Worm (Caenorhabditis elegans) whole organism, L4 larva: ENCODE results near the gene catp-6.

Experiments used
- F10B5.3 ChIP-seq: sonication (generic microtip); optimal IDR thresholded peaks from 2 replicates; lab custom pipeline; 2016; ENCODE audit warnings: mild to moderate bottlenecking, missing genetic modification characterization, missing compliant biosample characterization
- F44E2.7 ChIP-seq: fragments of 200-800 bp; sonication (Bioruptor generic); IDR thresholded peaks from 2 replicates; pipeline ENCODE4 v2.1.2; 2022; ENCODE audit warnings: missing genetic modification characterization, missing compliant biosample characterization
- F49E8.2 ChIP-seq: sonication (generic microtip); optimal IDR thresholded peaks from 2 replicates; lab custom pipeline; 2016; ENCODE audit warnings: missing compliant biosample characterization, mild to moderate bottlenecking, missing genetic modification characterization, borderline replicate concordance
- T20F7.1 ChIP-seq: fragments of 200-800 bp; sonication (Bioruptor generic); optimal IDR thresholded peaks from 2 replicates; lab custom pipeline; 2018; ENCODE audit warnings: mild to moderate bottlenecking, missing genetic modification characterization, missing compliant biosample characterization
- Y48G9A.11 ChIP-seq: fragments of 200-800 bp; sonication (Bioruptor generic); IDR thresholded peaks from 2 replicates; pipeline ENCODE4 v1.3.6; 2022; ENCODE audit warnings: missing genetic modification reagents, missing genetic modification characterization, missing compliant biosample characterization
- Y5F2A.4 ChIP-seq: fragments of 200-800 bp; sonication (Bioruptor generic); optimal IDR thresholded peaks from 2 replicates; lab custom pipeline; 2018; ENCODE audit warnings: mild to moderate bottlenecking, missing genetic modification characterization, missing compliant biosample characterization
- ZK546.5 ChIP-seq, 2 experiments: sonication (generic microtip); optimal IDR thresholded peaks; 2 replicates each; lab custom pipeline; 2017; ENCODE audit warnings: missing biosample characterization in 2 of 2, missing genetic modification characterization in 2 of 2
- aha-1 ChIP-seq: fragments of 150-350 bp; peaks from one replicate; lab custom pipeline; 2014; ENCODE audit warnings: missing biosample characterization, missing genetic modification characterization
- aly-2 ChIP-seq: sonication (generic microtip); optimal IDR thresholded peaks from 2 replicates; lab custom pipeline; 2018; ENCODE audit warnings: missing biosample characterization, missing genetic modification characterization
- arid-1 ChIP-seq: fragments of 200-800 bp; sonication (Bioruptor generic); conservative IDR thresholded peaks from 2 replicates; pipeline ENCODE4 v1.3.6; 2022; ENCODE audit warnings: missing genetic modification reagents, missing genetic modification characterization, missing compliant biosample characterization
- attf-4 ChIP-seq: sonication (generic microtip); optimal IDR thresholded peaks from 3 replicates; lab custom pipeline; 2017; ENCODE audit warnings: missing biosample characterization, missing genetic modification characterization
- ceh-44 ChIP-seq: fragments of 200-800 bp; sonication (Bioruptor generic); IDR thresholded peaks from 2 replicates; pipeline ENCODE4 v1.3.6; 2022; ENCODE audit warnings: missing genetic modification reagents, missing genetic modification characterization, missing compliant biosample characterization
- ceh-62 ChIP-seq: sonication (generic microtip); optimal IDR thresholded peaks from 2 replicates; lab custom pipeline; 2017; ENCODE audit warnings: missing biosample characterization, missing genetic modification characterization
- ces-1 ChIP-seq: fragments of 150-350 bp; sonication (generic microtip); optimal IDR thresholded peaks from 4 replicates; lab custom pipeline; 2014; ENCODE audit warnings: missing biosample characterization, missing genetic modification reagents, missing genetic modification characterization
- daf-12 ChIP-seq: fragments of 150-350 bp; optimal IDR thresholded peaks from 2 replicates; lab custom pipeline; 2014; ENCODE audit warnings: missing biosample characterization, missing genetic modification reagents, missing genetic modification characterization
- dmd-6 ChIP-seq: fragments of 200-800 bp; sonication (Bioruptor generic); IDR thresholded peaks from 2 replicates; pipeline ENCODE4 v1.3.6; 2022; ENCODE audit warnings: missing genetic modification reagents, missing genetic modification characterization, missing compliant biosample characterization
- dmd-9 ChIP-seq: fragments of 200-800 bp; sonication (Bioruptor generic); IDR thresholded peaks from 2 replicates; pipeline ENCODE4 v1.3.6; 2022; ENCODE audit warnings: missing genetic modification reagents, missing genetic modification characterization, missing compliant biosample characterization
- egl-43 ChIP-seq: fragments of 200-800 bp; sonication (Bioruptor generic); IDR thresholded peaks from 2 replicates; pipeline ENCODE4 v1.3.6; 2022; ENCODE audit warnings: missing genetic modification reagents, missing genetic modification characterization, missing compliant biosample characterization
- fos-1 ChIP-seq: fragments of 150-350 bp; optimal IDR thresholded peaks from 2 replicates; lab custom pipeline; 2014; ENCODE audit warnings: missing biosample characterization, missing genetic modification characterization
- hif-1 ChIP-seq, 2 experiments: sonication (generic microtip); optimal IDR thresholded peaks; 2 replicates each; lab custom pipeline; 2016 to 2017; ENCODE audit warnings: missing compliant biosample characterization in 2 of 2, missing genetic modification characterization in 2 of 2, missing genetic modification reagents in 2 of 2, missing genotype in 2 of 2, mild to moderate bottlenecking in 1 of 2
- hlh-11 ChIP-seq: fragments of 200-800 bp; sonication (Bioruptor generic); optimal IDR thresholded peaks from 2 replicates; lab custom pipeline; 2018; ENCODE audit warnings: mild to moderate bottlenecking, missing genetic modification characterization, missing compliant biosample characterization
- lim-7 ChIP-seq: fragments of 200-800 bp; sonication (Bioruptor generic); IDR thresholded peaks from 2 replicates; pipeline ENCODE4 v1.3.6; 2022; ENCODE audit warnings: missing genetic modification characterization, missing compliant biosample characterization
- lin-39 ChIP-seq: fragments of 150-350 bp; optimal IDR thresholded peaks from 2 replicates; lab custom pipeline; 2014; ENCODE audit warnings: missing biosample characterization, missing genetic modification reagents, missing genetic modification characterization
- mdt-29 ChIP-seq: fragments of 200-800 bp; sonication (Bioruptor generic); IDR thresholded peaks from 2 replicates; pipeline ENCODE4 v1.3.6; 2022; ENCODE audit warnings: missing genetic modification reagents, missing genetic modification characterization, missing compliant biosample characterization
- mxl-2 ChIP-seq: fragments of 200-800 bp; sonication (Bioruptor generic); conservative IDR thresholded peaks from 2 replicates; pipeline ENCODE4 v1.3.6; 2022; ENCODE audit warnings: missing genetic modification reagents, missing genetic modification characterization, missing compliant biosample characterization
- nhr-28 ChIP-seq: fragments of 150-350 bp; optimal IDR thresholded peaks from 2 replicates; lab custom pipeline; 2014; ENCODE audit warnings: missing biosample characterization, missing genetic modification characterization
- nhr-41 ChIP-seq: fragments of 200-800 bp; sonication (Bioruptor generic); IDR thresholded peaks from 2 replicates; pipeline ENCODE4 v1.3.6; 2022; ENCODE audit warnings: missing genetic modification reagents, missing genetic modification characterization, missing compliant biosample characterization
- php-3 ChIP-seq: fragments of 200-800 bp; sonication (Bioruptor generic); IDR thresholded peaks from 2 replicates; pipeline ENCODE4 v1.3.6; 2022; ENCODE audit warnings: missing genetic modification reagents, missing genetic modification characterization, missing compliant biosample characterization
- sdz-12 ChIP-seq: fragments of 200-800 bp; sonication (Bioruptor generic); optimal IDR thresholded peaks from 2 replicates; lab custom pipeline; 2018; ENCODE audit warnings: mild to moderate bottlenecking, missing genetic modification characterization, missing compliant biosample characterization
- set-16 ChIP-seq: fragments of 200-800 bp; sonication (Bioruptor generic); IDR thresholded peaks from 2 replicates; pipeline ENCODE4 v1.3.6; 2022; ENCODE audit warnings: missing genetic modification reagents, missing genetic modification characterization, missing compliant biosample characterization
- snpc-1.2 ChIP-seq: fragments of 200-800 bp; sonication (Bioruptor generic); IDR thresholded peaks from 2 replicates; pipeline ENCODE4 v1.3.6; 2022; ENCODE audit warnings: missing genetic modification reagents, missing genetic modification characterization, missing compliant biosample characterization
- tag-97 ChIP-seq: fragments of 200-800 bp; sonication (Bioruptor generic); IDR thresholded peaks from 2 replicates; pipeline ENCODE4 v1.3.6; 2022; ENCODE audit warnings: missing genetic modification characterization, missing compliant biosample characterization
- tra-1 ChIP-seq: fragments of 200-800 bp; sonication (Bioruptor generic); IDR thresholded peaks from 2 replicates; pipeline ENCODE4 v1.3.6; 2022; ENCODE audit warnings: missing genetic modification reagents, missing genetic modification characterization, missing compliant biosample characterization
- unc-62 ChIP-seq, 3 experiments: fragments of 150-350 bp in 1 of 3; sonication (generic microtip); optimal IDR thresholded peaks in 2 of 3; peaks in 1 of 3; 1 replicate in 1 of 3; 2 replicates in 2 of 3; lab custom pipeline; 2014 to 2017; ENCODE audit warnings: missing biosample characterization in 3 of 3, missing genetic modification characterization in 3 of 3, missing genetic modification reagents in 3 of 3, missing genotype in 1 of 3
- vab-7 ChIP-seq: fragments of 200-800 bp; sonication (Bioruptor generic); IDR thresholded peaks from 2 replicates; pipeline ENCODE4 v1.3.6; 2022; ENCODE audit warnings: missing genetic modification reagents, missing genetic modification characterization, missing compliant biosample characterization
- zip-2 ChIP-seq: fragments of 150-350 bp; optimal IDR thresholded peaks from 2 replicates; lab custom pipeline; 2014; ENCODE audit warnings: missing biosample characterization, missing genetic modification characterization
- ztf-11 ChIP-seq: fragments of 150-350 bp; optimal IDR thresholded peaks from 2 replicates; lab custom pipeline; 2014; ENCODE audit warnings: missing biosample characterization, missing genetic modification characterization

catp-6 gene

DNA sequence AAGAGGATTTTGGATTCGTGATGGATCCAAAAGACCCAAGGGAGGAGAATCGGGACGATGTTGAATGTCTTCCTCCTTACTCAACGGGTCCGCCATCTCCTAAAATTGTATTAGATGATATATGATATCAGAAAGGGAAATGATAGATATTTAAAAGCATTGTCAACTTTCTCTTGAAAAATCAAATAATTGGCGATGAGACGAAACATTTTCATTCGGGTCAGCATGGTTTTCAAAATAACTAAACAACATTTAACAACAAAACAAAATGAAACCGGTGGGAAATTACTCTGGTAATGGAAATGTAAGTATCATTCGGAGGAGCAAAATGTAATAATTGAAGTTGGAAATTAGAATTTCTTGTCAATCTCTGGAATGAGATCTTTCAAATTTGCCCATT is 27.9 kb downstream of the catp-6 start, which contains the start of gene pis-1:
Gene pis-1 (minus strand): TSS at position 101 of the 400 bp plus-strand sequence.
- TF ChIP-seq dmd-9 (GFP tag; lab: Robert Waterston, UW) (no peak), aha-1 (tag; lab: Kevin White, UChicago) (no peak), hlh-11 (tag; lab: Kevin White, UChicago) (no peak), F49E8.2 (no peak), tra-1 (GFP tag; lab: Robert Waterston, UW) (no peak), tag-97 (GFP tag; lab: Robert Waterston, UW) (no peak), nhr-41 (GFP tag; lab: Robert Waterston, UW) (no peak), aly-2 (tag; lab: Kevin White, UChicago) (no peak), arid-1 (GFP tag; lab: Robert Waterston, UW) (no peak), Y5F2A.4 (GFP tag; lab: Kevin White, UChicago) (no peak), ces-1 (GFP tag; lab: Kevin White, UChicago) (no peak), attf-4 (tag; lab: Kevin White, UChicago) (no peak)
- TF ChIP-seq, all 104 proteins: peak for 0

DNA sequence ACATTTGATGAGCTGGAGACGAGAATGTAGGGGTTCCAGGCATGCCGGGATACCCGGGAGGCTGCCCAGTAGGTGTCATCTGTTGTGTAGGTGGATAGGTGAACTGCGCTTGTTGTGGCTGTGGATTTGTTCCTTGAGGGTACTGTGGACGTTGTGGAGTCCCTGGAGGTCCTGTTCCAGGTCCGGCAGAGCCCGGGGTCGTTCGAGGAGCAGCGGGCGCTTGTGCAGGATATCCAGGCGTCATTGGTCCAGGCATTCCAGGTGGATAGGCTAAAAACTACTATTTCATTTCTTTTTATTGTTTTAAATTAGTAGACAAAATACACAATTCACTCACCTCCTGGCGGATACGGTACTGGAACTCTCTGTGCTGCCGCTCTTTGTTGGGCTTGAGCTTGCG is 29.1 kb downstream of the catp-6 start:
- TF ChIP-seq mdt-29: no peak
- no peak for TF ChIP-seq ZK546.5 (tag; optimal IDR thresholded peaks at IDR 0.05; lab: Kevin White, UChicago)
- no peak for TF ChIP-seq F10B5.3 (tag; lab: Kevin White, UChicago)
- peak; percentile 65 for TF ChIP-seq set-16 (GFP tag; lab: Robert Waterston, UW)
- no peak for TF ChIP-seq snpc-1.2
- TF ChIP-seq daf-12 (tag; lab: Kevin White, UChicago): no peak
- peak; percentile 52 for TF ChIP-seq aha-1 (tag; lab: Kevin White, UChicago)
- TF ChIP-seq dmd-6 (GFP tag; lab: Robert Waterston, UW): no peak
- no peak for TF ChIP-seq dmd-9 (GFP tag; lab: Robert Waterston, UW)
- TF ChIP-seq T20F7.1 (GFP tag; lab: Kevin White, UChicago): no peak
- no peak for TF ChIP-seq F44E2.7 (GFP tag; lab: Robert Waterston, UW)

DNA sequence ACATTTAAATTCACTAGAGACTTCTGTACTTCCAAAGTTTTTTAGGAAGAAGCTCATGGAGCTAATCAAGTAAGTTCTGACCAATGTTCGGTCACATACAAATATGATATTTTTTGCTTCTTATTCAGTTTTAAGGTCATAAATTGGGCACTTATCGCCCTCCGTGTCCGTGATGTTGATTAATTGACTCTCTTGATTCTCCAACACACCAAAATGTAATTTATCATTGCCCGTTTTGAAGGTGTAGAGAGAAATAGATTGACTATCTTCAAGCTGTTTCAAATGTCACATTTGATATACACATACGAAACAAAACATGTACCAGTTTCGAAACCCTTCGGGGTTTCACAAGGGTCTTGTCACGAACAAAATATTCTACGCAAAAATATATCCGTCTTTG is 33.7 kb downstream of the catp-6 start:
- TF ChIP-seq Y48G9A.11 (no peak), dmd-9 (GFP tag; lab: Robert Waterston, UW) (no peak), hif-1 (tag; optimal IDR thresholded peaks at IDR 0.05; lab: Kevin White, UChicago) (no peak), unc-62 (GFP tag; optimal IDR thresholded peaks at IDR 0.05 in 1 of 2; lab: Kevin White, UChicago) (peak in 1 of 2 experiments; percentile 91), unc-62 (tag; optimal IDR thresholded peaks at IDR 0.05; lab: Kevin White, UChicago) (no peak), nhr-28 (peak; percentile 50), ztf-11 (tag; lab: Kevin White, UChicago) (no peak), lim-7 (GFP tag; lab: Robert Waterston, UW) (no peak), F44E2.7 (GFP tag; lab: Robert Waterston, UW) (no peak)
- TF ChIP-seq, all 104 proteins: peak for 2

DNA sequence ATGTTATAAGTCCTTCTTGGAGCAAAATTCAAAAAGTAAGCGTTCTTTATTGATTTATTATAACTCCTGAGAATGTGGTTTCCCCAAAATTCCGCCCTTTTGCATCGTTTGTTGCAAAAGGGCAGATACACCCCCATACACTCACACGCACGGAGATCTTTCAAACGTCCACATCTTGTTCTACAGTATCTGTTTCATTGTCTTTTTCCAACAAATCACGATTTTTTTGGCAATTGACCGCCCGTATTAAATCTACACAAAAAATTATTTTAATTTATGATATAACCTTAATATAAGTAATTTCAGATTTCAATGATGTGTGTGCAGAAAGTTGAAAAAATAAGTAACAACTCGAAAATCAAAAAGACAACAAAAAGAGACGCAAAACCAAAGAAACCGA is 34.9 kb downstream of the catp-6 start, which contains the start of gene T13F2.4:
Gene T13F2.4 (plus strand): TSS at position 301 of the 400 bp plus-strand sequence.
- TF ChIP-seq vab-7 (GFP tag; lab: Robert Waterston, UW) (no peak), ztf-11 (tag; lab: Kevin White, UChicago) (no peak), ceh-44 (no peak), mxl-2 (GFP tag; lab: Robert Waterston, UW) (no peak), dmd-6 (GFP tag; lab: Robert Waterston, UW) (no peak), F10B5.3 (tag; lab: Kevin White, UChicago) (no peak), egl-43 (GFP tag; lab: Robert Waterston, UW) (no peak), php-3 (GFP tag; lab: Robert Waterston, UW) (no peak), Y5F2A.4 (GFP tag; lab: Kevin White, UChicago) (no peak)
- TF ChIP-seq, all 104 proteins: peak for 0

DNA sequence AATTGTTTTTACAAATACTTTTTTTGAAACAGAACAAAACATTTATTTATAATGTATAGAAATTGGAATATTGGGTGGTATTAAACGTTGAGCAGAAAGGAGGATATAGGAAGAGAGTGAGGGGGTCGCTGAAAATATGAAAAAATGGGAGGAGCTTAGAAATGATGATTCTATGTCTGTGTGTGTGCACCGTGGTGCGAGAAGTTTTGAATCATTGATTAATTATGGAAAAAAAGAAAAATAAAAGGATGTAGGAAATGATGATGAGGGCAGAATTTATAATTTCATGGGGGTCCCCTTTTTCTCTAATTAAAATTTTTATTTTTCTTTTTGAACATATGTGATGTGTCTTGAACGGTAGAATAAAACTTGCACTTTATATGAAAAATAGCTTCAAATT is 39.7 kb downstream of the catp-6 start, which contains the start of gene sre-4:
Gene sre-4 (minus strand): TSS at position 101 of the 400 bp plus-strand sequence.
- TF ChIP-seq zip-2 (no peak), lin-39 (tag; lab: Kevin White, UChicago) (no peak), ceh-62 (tag; lab: Kevin White, UChicago) (no peak), fos-1 (tag; lab: Kevin White, UChicago) (no peak), ces-1 (GFP tag; lab: Kevin White, UChicago) (no peak), sdz-12 (GFP tag; lab: Kevin White, UChicago) (no peak)
